Worm (Caenorhabditis elegans): ENCODE results near the gene cdgs-1.

Gene cdgs-1

DNA sequence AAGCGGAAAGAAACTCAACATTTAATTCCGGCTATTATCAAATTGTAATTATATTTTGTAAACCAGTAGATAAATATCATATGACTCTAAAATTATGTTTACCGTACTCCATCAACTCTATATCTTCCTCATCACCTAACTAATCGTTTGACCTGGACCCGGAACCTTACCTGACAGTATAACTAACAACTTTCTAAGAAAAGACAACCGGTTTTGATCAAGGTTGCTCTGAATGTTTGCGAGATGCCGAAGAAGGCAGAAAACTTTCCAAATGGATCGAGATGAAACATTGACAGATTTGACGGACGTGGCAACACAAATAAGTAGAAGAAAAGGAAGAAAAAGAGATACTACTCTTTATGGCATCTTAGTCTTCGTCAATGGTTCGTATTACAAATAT is 9.1 kb upstream of the cdgs-1 start:
- no peak for TF ChIP-seq tra-4 (tag; optimal IDR thresholded peaks at IDR 0.05)
- TF ChIP-seq ceh-13 (GFP tag; optimal IDR thresholded peaks at IDR 0.05): no peak
- no peak for TF ChIP-seq B0310.2 (tag; optimal IDR thresholded peaks at IDR 0.05)

DNA sequence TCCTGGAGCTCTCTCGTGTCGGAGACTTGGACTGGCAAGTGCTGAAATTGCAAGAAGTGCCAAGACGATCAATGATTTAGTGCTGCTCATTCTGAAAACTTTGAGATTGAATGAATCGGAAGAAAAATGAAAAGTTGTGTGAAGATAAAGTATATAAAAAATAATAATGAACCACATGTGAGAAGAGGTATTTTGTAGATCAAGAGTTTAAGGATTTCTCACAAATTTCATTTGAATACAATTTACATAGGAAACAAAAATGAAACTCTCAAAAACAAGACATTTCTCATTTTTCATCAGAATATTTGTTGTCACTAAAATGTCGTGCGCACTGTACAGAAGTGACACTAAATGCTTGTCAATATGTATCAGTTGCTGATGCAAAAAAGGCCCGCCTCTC is 7.0 kb upstream of the cdgs-1 start, which contains the start of gene T14A8.2:
Gene T14A8.2, minus strand, starts transcription at position 101 of the 400 bp plus-strand sequence.
- TF ChIP-seq B0310.2 (tag; optimal IDR thresholded peaks at IDR 0.05) (no peak), ceh-36 (tag; optimal IDR thresholded peaks at IDR 0.05) (no peak), ets-7 (tag; optimal IDR thresholded peaks at IDR 0.05) (no peak), tbx-37 (GFP tag; conservative IDR thresholded peaks at IDR 0.05) (no peak), hmg-4 (GFP tag; optimal IDR thresholded peaks at IDR 0.05) (no peak), aly-1 (tag; optimal IDR thresholded peaks at IDR 0.05) (no peak), tbx-11 (GFP tag; IDR thresholded peaks at IDR 0.05) (no peak), scrt-1 (GFP tag; IDR thresholded peaks at IDR 0.05) (no peak), hmbx-1 (tag; optimal IDR thresholded peaks at IDR 0.05) (no peak), flt-1 (GFP tag; IDR thresholded peaks at IDR 0.05) (no peak), pes-1 (GFP tag; IDR thresholded peaks at IDR 0.05) (no peak), ceh-13 (GFP tag; optimal IDR thresholded peaks at IDR 0.05) (no peak)

DNA sequence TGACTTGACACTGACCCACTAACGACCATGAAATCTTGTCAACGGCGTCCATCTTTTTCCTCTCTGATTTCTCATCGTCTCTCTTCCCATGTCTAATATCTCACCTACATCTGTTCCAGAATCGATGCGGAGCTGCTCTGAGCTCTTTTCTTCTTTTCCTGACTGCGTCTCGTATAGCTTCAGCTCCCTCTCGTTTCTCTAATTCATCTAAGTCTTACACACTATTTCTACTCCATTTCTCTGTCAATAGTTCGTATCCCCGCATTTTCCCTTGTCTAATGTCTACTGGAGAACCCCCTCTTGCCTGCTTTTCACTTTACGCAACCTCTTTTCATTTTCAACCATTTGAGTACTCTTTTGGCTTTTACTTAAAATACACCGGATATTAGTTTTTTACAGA is 2.3 kb upstream of the cdgs-1 start, which contains the start of gene ric-3:
Gene ric-3, plus strand, starts transcription at position 400 of the 400 bp plus-strand sequence.
- no peak for TF ChIP-seq ceh-13 (GFP tag; optimal IDR thresholded peaks at IDR 0.05)
- no peak for TF ChIP-seq tbx-37 (GFP tag; conservative IDR thresholded peaks at IDR 0.05)

DNA sequence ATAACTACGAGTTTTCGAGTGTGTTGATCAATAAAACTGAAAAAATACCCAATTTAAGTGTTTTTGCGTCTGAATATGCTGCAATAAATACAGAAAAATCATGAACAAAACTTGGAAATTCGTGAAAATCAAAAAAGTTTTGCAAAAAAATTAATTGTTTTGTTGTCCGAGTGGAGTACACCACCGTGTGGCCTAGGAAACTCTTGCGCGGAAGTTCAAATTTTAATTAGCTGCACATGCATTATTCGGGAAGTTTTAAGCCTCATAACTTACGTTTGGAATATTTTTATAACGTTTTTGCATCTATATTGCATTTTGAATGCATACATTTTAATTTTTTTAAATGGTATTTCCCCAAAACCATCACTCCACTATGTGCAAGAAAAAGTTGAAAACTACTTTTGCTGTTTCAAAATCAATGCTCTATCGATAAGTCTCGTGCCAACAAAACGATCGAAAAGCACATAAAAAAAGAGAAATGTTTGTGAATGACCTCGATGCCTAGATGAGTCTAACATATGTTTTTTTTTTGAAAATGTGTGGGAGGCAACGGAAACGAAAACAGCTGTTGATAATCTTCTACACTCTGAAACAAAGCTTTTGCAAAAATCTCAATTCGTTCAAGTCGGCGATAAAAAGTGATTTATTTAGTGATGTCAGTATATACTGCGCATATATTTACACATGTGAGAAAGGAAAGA is 1.0 kb upstream of the cdgs-1 start:
- no peak for TF ChIP-seq tbx-11 (GFP tag; IDR thresholded peaks at IDR 0.05)
- no peak for TF ChIP-seq ets-7 (tag; optimal IDR thresholded peaks at IDR 0.05)
- TF ChIP-seq ceh-36 (tag; optimal IDR thresholded peaks at IDR 0.05): no peak
- TF ChIP-seq ceh-13 (GFP tag; optimal IDR thresholded peaks at IDR 0.05): no peak
- TF ChIP-seq aly-1 (tag; optimal IDR thresholded peaks at IDR 0.05): no peak
- no peak for TF ChIP-seq F13C5.2 (tag; optimal IDR thresholded peaks at IDR 0.05)
- no peak for TF ChIP-seq tbx-37 (GFP tag; conservative IDR thresholded peaks at IDR 0.05)
- TF ChIP-seq scrt-1 (GFP tag; IDR thresholded peaks at IDR 0.05): no peak
- TF ChIP-seq ama-1 (optimal IDR thresholded peaks at IDR 0.05): no peak
- no peak for TF ChIP-seq pes-1 (GFP tag; IDR thresholded peaks at IDR 0.05)
- TF ChIP-seq sea-1 (GFP tag; conservative IDR thresholded peaks at IDR 0.05): no peak
- no peak for TF ChIP-seq B0310.2 (tag; optimal IDR thresholded peaks at IDR 0.05)
- no peak for TF ChIP-seq hnd-1 (tag; optimal IDR thresholded peaks at IDR 0.05)
- TF ChIP-seq hmg-4 (GFP tag; optimal IDR thresholded peaks at IDR 0.05): no peak

DNA sequence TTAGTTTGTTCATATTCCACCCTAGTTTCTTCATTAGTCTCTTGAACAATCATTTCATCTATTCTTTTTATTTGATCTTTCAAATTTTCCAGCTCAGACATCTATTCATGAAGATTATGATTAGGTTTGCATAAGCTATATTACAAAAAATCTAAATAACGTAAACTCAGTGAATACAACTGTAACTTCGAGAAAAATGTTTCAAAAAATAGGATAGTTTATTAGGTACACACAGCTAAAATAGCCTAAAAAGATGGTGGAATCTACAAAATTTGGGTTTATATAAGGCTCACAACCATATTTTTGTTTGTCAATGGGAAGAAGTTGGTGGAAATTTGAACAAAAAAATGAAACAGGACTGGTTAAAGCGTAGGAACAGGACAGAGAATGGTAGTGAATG is 2.8 kb downstream of the cdgs-1 start, which contains the start of gene zgpa-1:
Gene zgpa-1, minus strand, starts transcription at position 101 of the 400 bp plus-strand sequence.
- TF ChIP-seq aly-1 (tag; optimal IDR thresholded peaks at IDR 0.05) (no peak), pes-1 (GFP tag; IDR thresholded peaks at IDR 0.05) (no peak), tra-4 (tag; optimal IDR thresholded peaks at IDR 0.05) (no peak), sea-1 (GFP tag; conservative IDR thresholded peaks at IDR 0.05) (no peak), ceh-13 (GFP tag; optimal IDR thresholded peaks at IDR 0.05) (no peak), tbx-11 (GFP tag; IDR thresholded peaks at IDR 0.05) (no peak), ama-1 (optimal IDR thresholded peaks at IDR 0.05) (no peak), tbx-37 (GFP tag; conservative IDR thresholded peaks at IDR 0.05) (no peak), scrt-1 (GFP tag; IDR thresholded peaks at IDR 0.05) (no peak), B0310.2 (tag; optimal IDR thresholded peaks at IDR 0.05) (no peak), F13C5.2 (tag; optimal IDR thresholded peaks at IDR 0.05) (no peak), ets-7 (tag; optimal IDR thresholded peaks at IDR 0.05) (no peak), hmbx-1 (tag; optimal IDR thresholded peaks at IDR 0.05) (no peak), ceh-36 (tag; optimal IDR thresholded peaks at IDR 0.05) (no peak), hnd-1 (tag; optimal IDR thresholded peaks at IDR 0.05) (no peak), flt-1 (GFP tag; IDR thresholded peaks at IDR 0.05) (no peak), hmg-4 (GFP tag; optimal IDR thresholded peaks at IDR 0.05) (no peak)

DNA sequence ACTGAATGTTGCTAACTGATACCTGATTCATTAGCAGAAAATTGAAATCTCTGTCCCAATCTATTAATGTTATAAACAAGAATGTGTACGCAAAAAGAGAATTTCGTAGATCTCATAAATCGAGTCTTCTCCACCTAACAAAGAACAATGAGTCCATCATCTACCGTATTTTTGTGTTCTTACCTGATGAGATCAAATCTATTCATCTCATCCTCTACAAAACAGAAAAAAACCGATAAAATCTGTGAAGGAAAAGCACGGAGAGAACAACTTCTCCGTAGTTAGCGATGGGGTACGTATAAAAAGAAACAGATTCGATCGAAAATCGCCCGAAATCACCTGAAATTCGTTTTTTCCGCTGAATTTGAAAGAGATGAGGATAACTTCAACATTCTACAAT is 7.0 kb downstream of the cdgs-1 start, which contains the start of gene C33H5.1:
Gene C33H5.1, plus strand, starts transcription at position 330 of the 400 bp plus-strand sequence.
- no peak for TF ChIP-seq sea-1 (GFP tag; conservative IDR thresholded peaks at IDR 0.05)
- TF ChIP-seq ama-1 (optimal IDR thresholded peaks at IDR 0.05): no peak
- no peak for TF ChIP-seq hmg-4 (GFP tag; optimal IDR thresholded peaks at IDR 0.05)
- TF ChIP-seq ceh-36 (tag; optimal IDR thresholded peaks at IDR 0.05): no peak
- TF ChIP-seq flt-1 (GFP tag; IDR thresholded peaks at IDR 0.05): no peak
- TF ChIP-seq scrt-1 (GFP tag; IDR thresholded peaks at IDR 0.05): no peak
- TF ChIP-seq tbx-37 (GFP tag; conservative IDR thresholded peaks at IDR 0.05): no peak
- no peak for TF ChIP-seq hnd-1 (tag; optimal IDR thresholded peaks at IDR 0.05)
- no peak for TF ChIP-seq pes-1 (GFP tag; IDR thresholded peaks at IDR 0.05)
- TF ChIP-seq tbx-11 (GFP tag; IDR thresholded peaks at IDR 0.05): no peak
- no peak for TF ChIP-seq ceh-13 (GFP tag; optimal IDR thresholded peaks at IDR 0.05)
- TF ChIP-seq ets-7 (tag; optimal IDR thresholded peaks at IDR 0.05): no peak
- TF ChIP-seq tra-4 (tag; optimal IDR thresholded peaks at IDR 0.05): no peak
- no peak for TF ChIP-seq aly-1 (tag; optimal IDR thresholded peaks at IDR 0.05)
- no peak for TF ChIP-seq F13C5.2 (tag; optimal IDR thresholded peaks at IDR 0.05)
- TF ChIP-seq hmbx-1 (tag; optimal IDR thresholded peaks at IDR 0.05): no peak
- TF ChIP-seq B0310.2 (tag; optimal IDR thresholded peaks at IDR 0.05): no peak

DNA sequence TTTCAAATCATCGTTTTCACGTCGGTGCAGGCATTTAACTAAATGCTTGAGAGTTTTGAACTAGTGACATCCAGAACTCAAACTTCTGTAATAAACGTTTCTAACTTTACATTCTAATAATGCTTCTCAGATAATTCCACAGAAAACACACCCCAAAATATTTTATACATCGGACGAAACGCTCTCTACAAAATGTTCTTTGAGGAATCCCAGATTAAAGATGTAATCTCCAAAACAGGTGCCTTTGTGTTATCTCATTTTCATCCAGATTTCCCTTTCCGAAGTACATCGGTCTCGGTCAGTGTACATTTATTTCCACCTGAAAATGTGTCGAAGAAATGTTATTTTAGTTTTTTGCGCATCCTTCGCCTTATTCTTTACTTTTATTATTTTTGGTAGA is 10.8 kb downstream of the cdgs-1 start, which contains the start of gene C33H5.2:
Gene C33H5.2, plus strand, starts transcription at position 301 of the 400 bp plus-strand sequence.
- no peak for TF ChIP-seq aly-1 (tag; optimal IDR thresholded peaks at IDR 0.05)

DNA sequence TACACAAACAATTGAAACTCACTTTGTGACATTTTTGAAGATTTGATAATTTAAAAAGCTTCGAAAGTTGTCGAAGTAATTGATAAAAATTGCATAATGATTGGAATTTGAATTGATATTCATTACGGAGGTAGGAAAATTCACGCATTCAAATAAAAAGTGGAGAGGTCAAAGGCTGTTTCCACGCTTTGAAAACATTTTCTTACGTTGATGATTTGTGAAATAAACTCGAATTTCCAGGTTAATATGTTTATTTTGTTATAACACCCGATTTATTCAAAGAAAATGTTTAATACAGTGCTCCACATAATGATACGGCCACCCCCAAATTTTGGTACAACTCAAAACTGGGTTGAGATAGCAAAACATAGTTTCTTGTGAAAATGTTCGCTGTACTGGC is 12.3 kb downstream of the cdgs-1 start, which contains the start of gene C33H5.16:
Gene C33H5.16, minus strand, starts transcription at position 101 of the 400 bp plus-strand sequence.
- TF ChIP-seq ets-7 (tag; optimal IDR thresholded peaks at IDR 0.05) (no peak), tra-4 (tag; optimal IDR thresholded peaks at IDR 0.05) (no peak), hnd-1 (tag; optimal IDR thresholded peaks at IDR 0.05) (no peak), scrt-1 (GFP tag; IDR thresholded peaks at IDR 0.05) (no peak), tbx-11 (GFP tag; IDR thresholded peaks at IDR 0.05) (no peak), flt-1 (GFP tag; IDR thresholded peaks at IDR 0.05) (no peak), ceh-36 (tag; optimal IDR thresholded peaks at IDR 0.05) (no peak), aly-1 (tag; optimal IDR thresholded peaks at IDR 0.05) (no peak)

All from whole organism, early embryonic.